Worm (Caenorhabditis elegans) whole organism, midembryonic: ENCODE measurements around the gene F56H9.2.

Experiments
- flt-1 ChIP-seq: fragments of 200-800 bp; sonication (Bioruptor generic); IDR thresholded peaks from 2 replicates; pipeline ENCODE4 v1.3.6; 2022; ENCODE audit warnings: missing genetic modification characterization, missing compliant biosample characterization
- tab-1 ChIP-seq: fragments of 200-800 bp; sonication (Bioruptor generic); IDR thresholded peaks from 2 replicates; pipeline ENCODE4 v1.3.6; 2022; ENCODE audit warnings: missing genetic modification characterization, missing compliant biosample characterization
- ztf-23 ChIP-seq: fragments of 200-800 bp; sonication (Bioruptor generic); IDR thresholded peaks from 2 replicates; pipeline ENCODE4 v1.3.6; 2022; ENCODE audit warnings: missing genetic modification reagents, missing genetic modification characterization, missing compliant biosample characterization
- ztf-29 ChIP-seq: fragments of 200-800 bp; sonication (Bioruptor generic); IDR thresholded peaks from 2 replicates; pipeline ENCODE4 v1.3.6; 2022; ENCODE audit warnings: missing genetic modification reagents, missing genetic modification characterization, missing compliant biosample characterization

ce11 chrV:12612118-12612517, 25.3 kb upstream of the F56H9.2 start, which contains the start of gene cyc-2.2:
- no peak for TF ChIP-seq tab-1
- TF ChIP-seq ztf-23 (GFP tag; lab: Robert Waterston, UW) = no peak
- TF ChIP-seq ztf-29 (GFP tag; lab: Robert Waterston, UW) = no peak
- TF ChIP-seq flt-1 (GFP tag; lab: Robert Waterston, UW) = no peak
